Worm (Caenorhabditis elegans): ENCODE measurements around the gene Y105C5A.1269.

- TF ChIP-seq isw-1 (GFP tag; IDR thresholded peaks at IDR 0.05) (no peak), nhr-12 (tag; optimal IDR thresholded peaks at IDR 0.05) (no peak), jun-1 (tag; optimal IDR thresholded peaks at IDR 0.05) (no peak), ztf-4 (tag; optimal IDR thresholded peaks at IDR 0.05) (no peak), lin-15B (tag; optimal IDR thresholded peaks at IDR 0.05) (no peak), mef-2 (tag; optimal IDR thresholded peaks at IDR 0.05) (no peak), mep-1 (tag; optimal IDR thresholded peaks at IDR 0.05) (no peak), rnt-1 (tag; optimal IDR thresholded peaks at IDR 0.05) (no peak), hpl-2 (GFP tag; optimal IDR thresholded peaks at IDR 0.05) (no peak), snu-23 (GFP tag; optimal IDR thresholded peaks at IDR 0.05) (no peak), lin-35 (GFP tag; optimal IDR thresholded peaks at IDR 0.05) (no peak), mab-9 (GFP tag; IDR thresholded peaks at IDR 0.05) (no peak), unc-86 (tag; optimal IDR thresholded peaks at IDR 0.05) (no peak)
Measured at ce11 chrIV:15861499-15861898, 14.3 kb downstream of the Y105C5A.1269 start.

All from whole organism, L1 larva.